Fruit fly (Drosophila melanogaster) whole organism, embryonic: ENCODE measurements around the gene CG34450.
A peak's percentile ranks its signal among the peaks of the same experiment; 100 is the strongest.

Experiments used
- Adf1 ChIP-seq: fragments of 200-800 bp; sonication (Bioruptor generic); IDR thresholded peaks from 2 replicates; pipeline ENCODE4 v1.3.6; 2022; ENCODE audit warnings: missing biosample characterization, missing genetic modification characterization
- BEAF-32 ChIP-seq: fragments of 200-800 bp; sonication (Bioruptor generic); optimal IDR thresholded peaks from 3 replicates; lab custom pipeline; 2017; ENCODE audit warnings: missing biosample characterization, missing genetic modification characterization, mild to moderate bottlenecking, moderate library complexity, missing genetic modification reagents
- Bdp1 ChIP-seq: fragments of 200-800 bp; sonication (Bioruptor generic); optimal IDR thresholded peaks from 3 replicates; lab custom pipeline; 2016; ENCODE audit warnings: missing biosample characterization, missing genetic modification characterization
- Bgb ChIP-seq: fragments of 200-800 bp; sonication (Bioruptor generic); IDR thresholded peaks from 2 replicates; pipeline ENCODE4 v1.3.6; 2022; ENCODE audit warnings: missing biosample characterization, missing genetic modification characterization; ENCODE audit not compliant: partially characterized antibody
- CG10543 ChIP-seq: fragments of 200-800 bp; sonication (Bioruptor generic); optimal IDR thresholded peaks from 3 replicates; lab custom pipeline; 2017; ENCODE audit warnings: missing biosample characterization, mild to moderate bottlenecking, missing genetic modification characterization, moderate library complexity
- CG13287 ChIP-seq: fragments of 200-800 bp; sonication (Bioruptor generic); IDR thresholded peaks from 2 replicates; pipeline ENCODE4 v1.3.6; 2022; ENCODE audit warnings: missing biosample characterization, missing genetic modification characterization; ENCODE audit not compliant: partially characterized antibody
- CG15073 ChIP-seq: fragments of 200-800 bp; sonication (Bioruptor generic); optimal IDR thresholded peaks from 2 replicates; lab custom pipeline; 2016; ENCODE audit warnings: missing biosample characterization, missing genetic modification characterization
- CG15479 ChIP-seq: fragments of 200-800 bp; sonication (Bioruptor generic); optimal IDR thresholded peaks from 3 replicates; lab custom pipeline; 2019; ENCODE audit warnings: missing biosample characterization, mild to moderate bottlenecking, missing genetic modification characterization, moderate library complexity
- CG2116 ChIP-seq: fragments of 200-800 bp; sonication (Bioruptor generic); optimal IDR thresholded peaks from 3 replicates; lab custom pipeline; 2018; ENCODE audit warnings: missing biosample characterization, mild to moderate bottlenecking, missing genetic modification characterization
- CG2712 ChIP-seq: fragments of 200-800 bp; optimal IDR thresholded peaks from 3 replicates; lab custom pipeline; 2019; ENCODE audit warnings: missing biosample characterization, mild to moderate bottlenecking, missing genetic modification characterization, moderate library complexity
- CG3163 ChIP-seq: fragments of 200-800 bp; sonication (Bioruptor generic); optimal IDR thresholded peaks from 3 replicates; lab custom pipeline; 2016; ENCODE audit warnings: missing biosample characterization, missing genetic modification characterization
- CG34422 ChIP-seq: fragments of 200-800 bp; sonication (Bioruptor generic); IDR thresholded peaks from 3 replicates; pipeline ENCODE4 v1.3.6; 2022; ENCODE audit warnings: missing biosample characterization, missing genetic modification characterization
- CG4424 ChIP-seq: fragments of 200-800 bp; sonication (Bioruptor generic); optimal IDR thresholded peaks from 3 replicates; lab custom pipeline; 2016; ENCODE audit warnings: missing biosample characterization, missing genetic modification characterization
- CG6654 ChIP-seq: fragments of 200-800 bp; sonication (Bioruptor generic); optimal IDR thresholded peaks from 2 replicates; lab custom pipeline; 2017; ENCODE audit warnings: missing biosample characterization, mild to moderate bottlenecking, missing genetic modification characterization
- CG8290 ChIP-seq, 3 experiments: fragments of 200-800 bp; sonication (Bioruptor generic); optimal IDR thresholded peaks; 2 replicates each; lab custom pipeline; 2016 to 2019; ENCODE audit warnings: missing biosample characterization in 3 of 3, missing genetic modification characterization in 3 of 3, mild to moderate bottlenecking in 2 of 3, moderate library complexity in 1 of 3
- CTCF ChIP-seq: fragments of 200-800 bp; sonication (Bioruptor generic); optimal IDR thresholded peaks from 2 replicates; lab custom pipeline; 2017; ENCODE audit warnings: missing biosample characterization, mild to moderate bottlenecking, missing genetic modification characterization, moderate library complexity
- D19B ChIP-seq: fragments of 200-800 bp; sonication (Bioruptor generic); optimal IDR thresholded peaks from 2 replicates; lab custom pipeline; 2017; ENCODE audit warnings: missing biosample characterization, mild to moderate bottlenecking, missing genetic modification characterization
- Dek ChIP-seq: fragments of 200-800 bp; sonication (Bioruptor generic); optimal IDR thresholded peaks from 3 replicates; lab custom pipeline; 2019; ENCODE audit warnings: missing biosample characterization, mild to moderate bottlenecking, missing genetic modification characterization, moderate library complexity
- Dref ChIP-seq: fragments of 200-800 bp; sonication (Bioruptor generic); IDR thresholded peaks from 2 replicates; pipeline ENCODE4 v1.3.6; 2022; ENCODE audit warnings: missing biosample characterization, missing genetic modification characterization
- Ets97D ChIP-seq: fragments of 200-800 bp; sonication (Bioruptor generic); optimal IDR thresholded peaks from 3 replicates; lab custom pipeline; 2016; ENCODE audit warnings: missing biosample characterization, missing genetic modification characterization
- HLH4C ChIP-seq: fragments of 200-800 bp; sonication (Bioruptor generic); IDR thresholded peaks from 3 replicates; pipeline ENCODE4 v1.3.6; 2022; ENCODE audit warnings: missing biosample characterization, missing genetic modification characterization; ENCODE audit not compliant: partially characterized antibody
- MESR4 ChIP-seq: fragments of 200-800 bp; sonication (Bioruptor generic); optimal IDR thresholded peaks from 2 replicates; lab custom pipeline; 2018; ENCODE audit warnings: missing biosample characterization, mild to moderate bottlenecking, missing genetic modification characterization, moderate library complexity
- Med ChIP-seq: fragments of 200-800 bp; sonication (Bioruptor generic); peaks from one replicate; lab custom pipeline; 2016; ENCODE audit warnings: missing biosample characterization, missing genetic modification characterization, mild to moderate bottlenecking, inconsistent platforms, moderate library complexity
- Nf-YA ChIP-seq: fragments of 200-800 bp; sonication (Bioruptor generic); IDR thresholded peaks from 2 replicates; pipeline ENCODE4 v1.3.6; 2022; ENCODE audit warnings: missing biosample characterization, missing genetic modification characterization
- Nf-YB ChIP-seq: fragments of 200-800 bp; sonication (Bioruptor generic); optimal IDR thresholded peaks from 3 replicates; lab custom pipeline; 2019; ENCODE audit warnings: missing biosample characterization, mild to moderate bottlenecking, missing genetic modification characterization, moderate library complexity
- Rfx ChIP-seq: fragments of 200-800 bp; sonication (Bioruptor generic); IDR thresholded peaks from 2 replicates; pipeline ENCODE4 v1.3.6; 2022; ENCODE audit warnings: missing biosample characterization, missing genetic modification characterization
- Sry-δ ChIP-seq: fragments of 200-800 bp; sonication (Bioruptor generic); optimal IDR thresholded peaks from 2 replicates; lab custom pipeline; 2016; ENCODE audit warnings: missing biosample characterization, missing genetic modification characterization
- YL-1 ChIP-seq: fragments of 200-800 bp; sonication (Bioruptor generic); optimal IDR thresholded peaks from 3 replicates; lab custom pipeline; 2017; ENCODE audit warnings: missing biosample characterization, mild to moderate bottlenecking, missing genetic modification characterization
- amos ChIP-seq: fragments of 200-800 bp; sonication (Bioruptor generic); IDR thresholded peaks from 2 replicates; pipeline ENCODE4 v1.3.6; 2022; ENCODE audit warnings: missing biosample characterization, missing genetic modification characterization; ENCODE audit not compliant: partially characterized antibody
- bbx ChIP-seq: fragments of 200-800 bp; sonication (Bioruptor generic); IDR thresholded peaks from 2 replicates; pipeline ENCODE4 v1.3.6; 2022; ENCODE audit warnings: missing biosample characterization, missing genetic modification characterization; ENCODE audit not compliant: partially characterized antibody
- chinmo ChIP-seq: fragments of 200-800 bp; sonication (Bioruptor generic); IDR thresholded peaks from 4 replicates; pipeline ENCODE4 v1.3.6; 2022; ENCODE audit warnings: missing biosample characterization, missing genetic modification characterization; ENCODE audit not compliant: partially characterized antibody
- crp ChIP-seq, 2 experiments: fragments of 200-800 bp; sonication (Bioruptor generic); optimal IDR thresholded peaks; 2 replicates in 1 of 2; 3 replicates in 1 of 2; lab custom pipeline; 2017; ENCODE audit warnings: missing biosample characterization in 2 of 2, missing genetic modification characterization in 2 of 2, mild to moderate bottlenecking in 1 of 2, moderate library complexity in 1 of 2
- gfzf ChIP-seq: fragments of 200-800 bp; sonication (Bioruptor generic); optimal IDR thresholded peaks from 2 replicates; lab custom pipeline; 2016; ENCODE audit warnings: missing biosample characterization, mild to moderate bottlenecking, missing genetic modification characterization, moderate library complexity
- grau ChIP-seq: fragments of 200-800 bp; optimal IDR thresholded peaks from 3 replicates; lab custom pipeline; 2019; ENCODE audit warnings: missing biosample characterization, mild to moderate bottlenecking, missing genetic modification characterization, moderate library complexity
- knrl ChIP-seq: fragments of 200-800 bp; sonication (Bioruptor generic); IDR thresholded peaks from 3 replicates; pipeline ENCODE4 v1.3.6; 2022; ENCODE audit warnings: missing biosample characterization, missing genetic modification characterization; ENCODE audit not compliant: partially characterized antibody
- nom ChIP-seq: fragments of 200-800 bp; sonication (Bioruptor generic); optimal IDR thresholded peaks from 2 replicates; lab custom pipeline; 2017; ENCODE audit warnings: missing biosample characterization, missing genetic modification characterization, mild to moderate bottlenecking, moderate library complexity, missing genetic modification reagents
- phol ChIP-seq: fragments of 200-800 bp; sonication (Bioruptor generic); optimal IDR thresholded peaks from 3 replicates; lab custom pipeline; 2018; ENCODE audit warnings: missing biosample characterization, mild to moderate bottlenecking, missing genetic modification characterization, moderate library complexity
- pzg ChIP-seq: fragments of 200-800 bp; sonication (Bioruptor generic); optimal IDR thresholded peaks from 3 replicates; lab custom pipeline; 2018; ENCODE audit warnings: missing biosample characterization, mild to moderate bottlenecking, missing genetic modification characterization, moderate library complexity
- schlank ChIP-seq: fragments of 200-800 bp; sonication (Bioruptor generic); optimal IDR thresholded peaks from 2 replicates; lab custom pipeline; 2018; ENCODE audit warnings: missing biosample characterization, mild to moderate bottlenecking, missing genetic modification characterization
- sens ChIP-seq: fragments of 200-800 bp; sonication (Bioruptor generic); peaks from one replicate; lab custom pipeline; 2016; ENCODE audit warnings: missing biosample characterization, missing genetic modification characterization
- slbo ChIP-seq: fragments of 200-800 bp; sonication (Bioruptor generic); IDR thresholded peaks from 2 replicates; pipeline ENCODE4 v1.3.6; 2022; ENCODE audit warnings: missing biosample characterization, missing genetic modification characterization
- ssp ChIP-seq: fragments of 200-800 bp; sonication (Bioruptor generic); IDR thresholded peaks from 2 replicates; pipeline ENCODE4 v1.3.6; 2022; ENCODE audit warnings: missing biosample characterization, missing genetic modification characterization
- stwl ChIP-seq: fragments of 200-800 bp; sonication (Bioruptor generic); optimal IDR thresholded peaks from 3 replicates; lab custom pipeline; 2018; ENCODE audit warnings: missing biosample characterization, mild to moderate bottlenecking, missing genetic modification characterization, moderate library complexity
- sug ChIP-seq: fragments of 200-800 bp; optimal IDR thresholded peaks from 2 replicates; lab custom pipeline; 2019; ENCODE audit warnings: missing biosample characterization, mild to moderate bottlenecking, missing genetic modification characterization, moderate library complexity
- trh ChIP-seq: fragments of 200-800 bp; sonication (Bioruptor generic); optimal IDR thresholded peaks from 2 replicates; lab custom pipeline; 2016; ENCODE audit warnings: missing biosample characterization, missing genetic modification characterization

The CG34450 gene

dm6 chrX:9284024-9284738 is 46.1 kb downstream of the CG34450 start, which contains the start of gene lz (continued):
- TF ChIP-seq schlank (no peak), Nf-YB (GFP tag; lab: Kevin White, UChicago) (peak; percentile 100), D19B (no peak)
- TF ChIP-seq, all 482 proteins: peak for 20

- 0 out of 2 replicates have a peak, but pooled peaks have one; percentile 19 for TF ChIP-seq Adf1 (GFP tag; lab: Robert Waterston, UW)
- TF ChIP-seq chinmo (GFP tag; lab: Robert Waterston, UW), result peak; percentile 72; the same call in 2 of the 4 replicates
- peak; percentile 83 for TF ChIP-seq pzg
- peak; percentile 52 for TF ChIP-seq Dref (GFP tag; lab: Robert Waterston, UW)
- TF ChIP-seq sug (tag; lab: Kevin White, UChicago), result peak; percentile 49
- TF ChIP-seq slbo, result peak; percentile 56
- peak; percentile 50 for TF ChIP-seq CG8290 (GFP tag; optimal IDR thresholded peaks at IDR 0.05; lab: Kevin White, UChicago)
- TF ChIP-seq CG8290 (tag; optimal IDR thresholded peaks at IDR 0.05; lab: Kevin White, UChicago), result no peak
- peak; percentile 30 for TF ChIP-seq Sry-δ (GFP tag; lab: Kevin White, UChicago)
- peak; percentile 24 for TF ChIP-seq CG2116
- TF ChIP-seq stwl (tag; lab: Kevin White, UChicago), result peak; percentile 11
- TF ChIP-seq Bdp1 (GFP tag; lab: Kevin White, UChicago), result no peak
- TF ChIP-seq Med (GFP tag; lab: Kevin White, UChicago), result peak; percentile 67
- TF ChIP-seq HLH4C, result peak; percentile 43; the same call in 1 of the 3 replicates
- TF ChIP-seq CG2712 (tag; lab: Kevin White, UChicago), result peak; percentile 18
- TF ChIP-seq YL-1 (GFP tag; lab: Kevin White, UChicago), result peak; percentile 20
- peak; percentile 47; the same call in 1 of the 2 replicates for TF ChIP-seq CG13287 (GFP tag; lab: Robert Waterston, UW)
- 0 out of 2 replicates have a peak, but pooled peaks have one; percentile 18 for TF ChIP-seq ssp (GFP tag; lab: Robert Waterston, UW)
- TF ChIP-seq BEAF-32 (GFP tag; lab: Kevin White, UChicago), result peak; percentile 52
- TF ChIP-seq Nf-YA (GFP tag; lab: Robert Waterston, UW), result no peak
- TF ChIP-seq CG3163 (GFP tag; lab: Kevin White, UChicago), result peak; percentile 65
- TF ChIP-seq grau (tag; lab: Kevin White, UChicago), result peak; percentile 15
- TF ChIP-seq trh (GFP tag; lab: Kevin White, UChicago), result no peak
- peak; percentile 53; the same call in 2 of the 3 replicates for TF ChIP-seq knrl
- no peak for TF ChIP-seq CG6654 (GFP tag; lab: Kevin White, UChicago)
- TF ChIP-seq CTCF, result peak; percentile 44
- TF ChIP-seq sens (GFP tag; lab: Kevin White, UChicago), result peak; percentile 68
- peak; percentile 44 for TF ChIP-seq Ets97D
- TF ChIP-seq Bgb (GFP tag; lab: Robert Waterston, UW), result peak; percentile 36; the same call in 1 of the 2 replicates
- peak; percentile 73 for TF ChIP-seq MESR4
- TF ChIP-seq amos (GFP tag; lab: Robert Waterston, UW), result peak; percentile 40; the same call in 1 of the 2 replicates
- peak; percentile 28 for TF ChIP-seq nom (GFP tag; lab: Kevin White, UChicago)
- TF ChIP-seq CG10543, result peak; percentile 1
- peak in 1 of 2 experiments; percentile 65 for TF ChIP-seq crp (GFP tag; optimal IDR thresholded peaks at IDR 0.05; lab: Kevin White, UChicago)
- TF ChIP-seq gfzf (GFP tag; lab: Kevin White, UChicago), result peak; percentile 95
- TF ChIP-seq Dek (tag; lab: Kevin White, UChicago), result peak; percentile 41
- peak; percentile 19 for TF ChIP-seq phol
- TF ChIP-seq CG34422 (GFP tag; lab: Robert Waterston, UW), result peak; percentile 53; the same call in 2 of the 3 replicates
- TF ChIP-seq Rfx (GFP tag; lab: Robert Waterston, UW), result peak; percentile 38; the same call in 1 of the 2 replicates
- no peak for TF ChIP-seq CG4424
- no peak for TF ChIP-seq CG15073 (GFP tag; lab: Kevin White, UChicago)
- peak; percentile 83 for TF ChIP-seq CG15479 (GFP tag; lab: Kevin White, UChicago)
- TF ChIP-seq bbx (GFP tag; lab: Robert Waterston, UW), result 0 out of 2 replicates have a peak, but pooled peaks have one; percentile 40
Measured at dm6 chrX:9282783-9283289, 47.5 kb downstream of the CG34450 start, which contains the start of gene c11.1. c11.1 (minus strand) TSS chrX:9283117.
